Worm (Caenorhabditis elegans) whole organism, late embryonic: ENCODE results near the gene K08F4.3.

ENCODE experiments used
- C38D4.7 ChIP-seq: fragments of 200-800 bp; sonication (Bioruptor generic); optimal IDR thresholded peaks from 2 replicates; lab custom pipeline; 2018; ENCODE audit warnings: mild to moderate bottlenecking, missing genetic modification characterization, moderate library complexity, missing compliant biosample characterization
- K02D7.2 ChIP-seq: sonication (generic microtip); optimal IDR thresholded peaks from 2 replicates; lab custom pipeline; 2017; ENCODE audit warnings: mild to moderate bottlenecking, missing genetic modification characterization, missing compliant biosample characterization
- K09A11.1 ChIP-seq: sonication (generic microtip); optimal IDR thresholded peaks from 2 replicates; lab custom pipeline; 2017; ENCODE audit warnings: antibody characterized with exemption, mild to moderate bottlenecking, missing genetic modification characterization, missing compliant biosample characterization; ENCODE audit not compliant: insufficient read depth
- T23F11.4 ChIP-seq: fragments of 200-800 bp; sonication (Bioruptor generic); optimal IDR thresholded peaks from 2 replicates; lab custom pipeline; 2018; ENCODE audit warnings: mild to moderate bottlenecking, missing genetic modification characterization, missing compliant biosample characterization
- ahr-1 ChIP-seq: sonication (generic microtip); optimal IDR thresholded peaks from 2 replicates; lab custom pipeline; 2016; ENCODE audit warnings: missing genetic modification characterization, missing compliant biosample characterization
- ama-1 ChIP-seq: fragments of 150-350 bp; optimal IDR thresholded peaks from 2 replicates; lab custom pipeline; 2014
- ceh-14 ChIP-seq: sonication (generic microtip); optimal IDR thresholded peaks from 2 replicates; lab custom pipeline; 2016; ENCODE audit warnings: missing genotype, missing genetic modification characterization, missing compliant biosample characterization
- ceh-19 ChIP-seq: fragments of 200-800 bp; sonication (Bioruptor generic); optimal IDR thresholded peaks from 2 replicates; lab custom pipeline; 2018; ENCODE audit warnings: mild to moderate bottlenecking, missing genetic modification characterization, missing compliant biosample characterization
- ceh-2 ChIP-seq: sonication (generic microtip); optimal IDR thresholded peaks from 2 replicates; lab custom pipeline; 2016; ENCODE audit warnings: missing genotype, missing genetic modification characterization, missing compliant biosample characterization
- ceh-30 ChIP-seq: fragments of 150-350 bp; optimal IDR thresholded peaks from 2 replicates; lab custom pipeline; 2014; ENCODE audit warnings: missing biosample characterization, missing genetic modification characterization
- ceh-31 ChIP-seq: sonication (generic microtip); optimal IDR thresholded peaks from 2 replicates; lab custom pipeline; 2016; ENCODE audit warnings: missing genetic modification characterization, missing compliant biosample characterization
- ceh-45 ChIP-seq: fragments of 200-800 bp; sonication (Bioruptor generic); IDR thresholded peaks from 2 replicates; pipeline ENCODE4 v1.3.6; 2022; ENCODE audit warnings: missing genetic modification reagents, missing genetic modification characterization, missing compliant biosample characterization
- che-1 ChIP-seq: sonication (generic microtip); optimal IDR thresholded peaks from 2 replicates; lab custom pipeline; 2016; ENCODE audit warnings: mild to moderate bottlenecking, missing genetic modification characterization, missing compliant biosample characterization
- dve-1 ChIP-seq: sonication (generic microtip); optimal IDR thresholded peaks from 2 replicates; lab custom pipeline; 2017; ENCODE audit warnings: antibody characterized with exemption, mild to moderate bottlenecking, missing genetic modification characterization, missing compliant biosample characterization
- elt-2 ChIP-seq: sonication (generic microtip); optimal IDR thresholded peaks from 2 replicates; lab custom pipeline; 2016; ENCODE audit warnings: missing genetic modification reagents, missing genetic modification characterization, missing compliant biosample characterization
- elt-4 ChIP-seq: sonication (generic microtip); optimal IDR thresholded peaks from 2 replicates; lab custom pipeline; 2016; ENCODE audit warnings: missing genetic modification characterization, missing compliant biosample characterization
- fkh-6 ChIP-seq: sonication (generic microtip); optimal IDR thresholded peaks from 2 replicates; lab custom pipeline; 2016; ENCODE audit warnings: missing genetic modification characterization, missing compliant biosample characterization
- hlh-13 ChIP-seq: fragments of 200-800 bp; sonication (Bioruptor generic); optimal IDR thresholded peaks from 2 replicates; lab custom pipeline; 2018; ENCODE audit warnings: mild to moderate bottlenecking, missing genetic modification characterization, missing compliant biosample characterization
- hlh-15 ChIP-seq: sonication (generic microtip); optimal IDR thresholded peaks from 2 replicates; lab custom pipeline; 2016; ENCODE audit warnings: missing genetic modification characterization, missing compliant biosample characterization
- hlh-30 ChIP-seq: sonication (generic microtip); optimal IDR thresholded peaks from 2 replicates; lab custom pipeline; 2017; ENCODE audit warnings: antibody characterized with exemption, missing genetic modification characterization, missing compliant biosample characterization; ENCODE audit not compliant: insufficient read depth
- lim-6 ChIP-seq: sonication (generic microtip); optimal IDR thresholded peaks from 2 replicates; lab custom pipeline; 2016; ENCODE audit warnings: missing genetic modification characterization, missing compliant biosample characterization
- madf-2 ChIP-seq: sonication (generic microtip); optimal IDR thresholded peaks from 2 replicates; lab custom pipeline; 2017; ENCODE audit warnings: missing genetic modification characterization, missing compliant biosample characterization
- nhr-11 ChIP-seq: fragments of 150-350 bp; optimal IDR thresholded peaks from 2 replicates; lab custom pipeline; 2014; ENCODE audit warnings: missing biosample characterization, missing genetic modification characterization
- odd-2 ChIP-seq: sonication (generic microtip); optimal IDR thresholded peaks from 2 replicates; lab custom pipeline; 2017; ENCODE audit warnings: antibody characterized with exemption, mild to moderate bottlenecking, missing genetic modification characterization, missing compliant biosample characterization
- pax-1 ChIP-seq: fragments of 150-350 bp; optimal IDR thresholded peaks from 2 replicates; lab custom pipeline; 2014; ENCODE audit warnings: missing biosample characterization, missing genetic modification characterization
- pha-4 ChIP-seq: fragments of 150-350 bp; optimal IDR thresholded peaks from 2 replicates; lab custom pipeline; 2018; ENCODE audit warnings: missing biosample characterization, missing genetic modification reagents, missing genetic modification characterization
- pqm-1 ChIP-seq: sonication (generic microtip); optimal IDR thresholded peaks from 2 replicates; lab custom pipeline; 2016; ENCODE audit warnings: missing genetic modification characterization, missing compliant biosample characterization
- rnt-1 ChIP-seq: sonication (generic microtip); optimal IDR thresholded peaks from 2 replicates; lab custom pipeline; 2016; ENCODE audit warnings: missing genetic modification characterization, missing compliant biosample characterization
- sdc-2 ChIP-seq: sonication (generic microtip); optimal IDR thresholded peaks from 2 replicates; lab custom pipeline; 2016; ENCODE audit warnings: missing genotype, missing genetic modification characterization, missing compliant biosample characterization
- sox-2 ChIP-seq: fragments of 200-800 bp; sonication (Bioruptor generic); IDR thresholded peaks from 2 replicates; pipeline ENCODE4 v1.3.6; 2022; ENCODE audit warnings: missing genetic modification reagents, missing genetic modification characterization, missing compliant biosample characterization
- syd-9 ChIP-seq: sonication (generic microtip); optimal IDR thresholded peaks from 2 replicates; lab custom pipeline; 2016; ENCODE audit warnings: mild to moderate bottlenecking, missing genetic modification characterization, moderate library complexity, missing compliant biosample characterization
- tbx-2 ChIP-seq: sonication (generic microtip); optimal IDR thresholded peaks from 2 replicates; lab custom pipeline; 2016; ENCODE audit warnings: missing genetic modification characterization, missing compliant biosample characterization
- tbx-7 ChIP-seq: sonication (generic microtip); optimal IDR thresholded peaks from 2 replicates; lab custom pipeline; 2016; ENCODE audit warnings: missing genotype, missing genetic modification characterization, missing compliant biosample characterization
- unc-3 ChIP-seq, 2 experiments: fragments of 200-800 bp in 1 of 2; sonication (Bioruptor generic) in 1 of 2; sonication (generic microtip) in 1 of 2; conservative IDR thresholded peaks in 1 of 2; optimal IDR thresholded peaks in 1 of 2; 2 replicates each; pipeline versions ENCODE4 v1.3.6 to Lab custom; 2016 to 2022; ENCODE audit warnings: missing compliant biosample characterization in 2 of 2, missing genetic modification characterization in 2 of 2, missing genetic modification reagents in 1 of 2
- unc-42 ChIP-seq: sonication (generic microtip); optimal IDR thresholded peaks from 2 replicates; lab custom pipeline; 2016; ENCODE audit warnings: missing genotype, missing genetic modification characterization, missing compliant biosample characterization
- unc-55 ChIP-seq: sonication (generic microtip); optimal IDR thresholded peaks from 2 replicates; lab custom pipeline; 2017; ENCODE audit warnings: missing biosample characterization, missing genetic modification reagents, missing genetic modification characterization
- unc-86 ChIP-seq: sonication (generic microtip); optimal IDR thresholded peaks from 2 replicates; lab custom pipeline; 2016; ENCODE audit warnings: missing genetic modification characterization, missing compliant biosample characterization
- ztf-16 ChIP-seq: sonication (generic microtip); optimal IDR thresholded peaks from 2 replicates; lab custom pipeline; 2017; ENCODE audit warnings: missing genetic modification characterization, missing compliant biosample characterization

K08F4.3 gene

ce11 chrIV:10141930-10142505 is 13.0 kb downstream of the K08F4.3 start, which contains the start of the genes gst-2, gst-4 and dhs-12:
TSS of gene gst-2 (minus strand) at chrIV:10142061.
TSS of gene gst-4 (plus strand) at chrIV:10142225.
TSS of gene dhs-12 (plus strand) at chrIV:10142455.
- TF ChIP-seq nhr-11 (no peak), fkh-6 (tag; lab: Kevin White, UChicago) (no peak), unc-3 (GFP tag; conservative IDR thresholded peaks at IDR 0.05; lab: Robert Waterston, UW) (no peak), unc-3 (tag; optimal IDR thresholded peaks at IDR 0.05; lab: Kevin White, UChicago) (no peak), odd-2 (no peak), unc-42 (tag; lab: Kevin White, UChicago) (no peak), ceh-14 (no peak), tbx-2 (tag; lab: Kevin White, UChicago) (no peak)

ce11 chrIV:10143640-10144039 is 14.6 kb downstream of the K08F4.3 start, which contains the start of gene msp-38:
TSS of gene msp-38 (minus strand) at chrIV:10143740.
- TF ChIP-seq unc-86 (no peak), nhr-11 (no peak), ceh-45 (GFP tag; lab: Robert Waterston, UW) (no peak), unc-3 (GFP tag; conservative IDR thresholded peaks at IDR 0.05; lab: Robert Waterston, UW) (no peak), unc-3 (tag; optimal IDR thresholded peaks at IDR 0.05; lab: Kevin White, UChicago) (no peak), lim-6 (tag; lab: Kevin White, UChicago) (no peak), C38D4.7 (GFP tag; lab: Kevin White, UChicago) (no peak)

- TF ChIP-seq pax-1 (tag; lab: Kevin White, UChicago) (no peak), nhr-11 (no peak), unc-55 (GFP tag; lab: Kevin White, UChicago) (no peak), ceh-14 (no peak), tbx-7 (tag; lab: Kevin White, UChicago) (no peak), odd-2 (no peak), ztf-16 (tag; lab: Kevin White, UChicago) (no peak), C38D4.7 (GFP tag; lab: Kevin White, UChicago) (no peak), elt-4 (no peak)
Observed at ce11 chrIV:10144487-10144886, 15.4 kb downstream of the K08F4.3 start.

- TF ChIP-seq madf-2 (no peak), hlh-13 (no peak), T23F11.4 (GFP tag; lab: Kevin White, UChicago) (no peak), elt-4 (no peak), che-1 (tag; lab: Kevin White, UChicago) (no peak), ceh-2 (no peak), pha-4 (tag; lab: Kevin White, UChicago) (no peak), syd-9 (tag; lab: Kevin White, UChicago) (no peak), ceh-19 (GFP tag; lab: Kevin White, UChicago) (no peak), sox-2 (GFP tag; lab: Robert Waterston, UW) (no peak), K09A11.1 (no peak), unc-55 (GFP tag; lab: Kevin White, UChicago) (no peak), odd-2 (no peak), tbx-2 (tag; lab: Kevin White, UChicago) (no peak), hlh-15 (no peak), elt-2 (tag; lab: Kevin White, UChicago) (no peak)
Observed at ce11 chrIV:10144909-10145308, 15.9 kb downstream of the K08F4.3 start.

- TF ChIP-seq rnt-1 (tag; lab: Kevin White, UChicago) (no peak), elt-2 (tag; lab: Kevin White, UChicago) (no peak), ceh-30 (tag; lab: Kevin White, UChicago) (no peak), fkh-6 (tag; lab: Kevin White, UChicago) (no peak), elt-4 (no peak), ceh-31 (tag; lab: Kevin White, UChicago) (no peak), ama-1 (lab: Kevin White, UChicago) (no peak), madf-2 (no peak), unc-86 (no peak), lim-6 (tag; lab: Kevin White, UChicago) (no peak), T23F11.4 (GFP tag; lab: Kevin White, UChicago) (no peak), pqm-1 (tag; lab: Kevin White, UChicago) (no peak), dve-1 (no peak), ceh-19 (GFP tag; lab: Kevin White, UChicago) (no peak), ahr-1 (tag; lab: Kevin White, UChicago) (no peak), ztf-16 (tag; lab: Kevin White, UChicago) (no peak), K02D7.2 (no peak), hlh-30 (tag; lab: Kevin White, UChicago) (no peak), sox-2 (GFP tag; lab: Robert Waterston, UW) (no peak), sdc-2 (no peak)
- TF ChIP-seq, all 69 proteins: peak for 0
Observed at ce11 chrIV:10146885-10147284, 17.8 kb downstream of the K08F4.3 start, which contains the start of gene T14G10.8. TSS of gene T14G10.8 (minus strand) at chrIV:10146985.
